Worm (Caenorhabditis elegans): ENCODE measurements around the gene K11H12.9.
A peak's percentile ranks its signal among the peaks of the same experiment; 100 is the strongest.

K11H12.9 gene

DNA sequence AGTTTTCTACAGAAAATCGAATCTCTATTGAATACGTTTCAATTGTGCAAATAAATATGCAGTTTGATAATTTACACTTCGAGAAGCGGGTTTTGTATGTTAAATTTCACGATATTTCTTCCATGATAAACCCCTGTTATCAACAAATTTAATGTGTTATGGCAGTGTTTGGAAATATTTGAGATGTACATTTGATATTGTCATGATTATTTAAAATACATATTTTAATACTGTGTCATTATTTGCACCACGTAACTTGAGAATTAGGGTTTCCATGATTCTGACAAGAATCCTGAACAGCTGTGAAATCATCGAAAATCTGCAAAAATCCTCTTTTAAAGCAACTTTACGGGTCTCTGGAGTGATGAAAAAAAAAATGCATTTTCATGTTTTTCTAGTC lies 21.0 kb downstream of the K11H12.9 start, which contains the start of gene K11H12.11:
K11H12.11 (minus strand) TSS at position 101 of the 400 bp plus-strand sequence.
- TF ChIP-seq npax-4 (tag; optimal IDR thresholded peaks at IDR 0.05): no peak
- TF ChIP-seq pqm-1 (tag; optimal IDR thresholded peaks at IDR 0.05): no peak
- TF ChIP-seq sox-2 (GFP tag; IDR thresholded peaks at IDR 0.05): no peak
- no peak for TF ChIP-seq fax-1 (tag; optimal IDR thresholded peaks at IDR 0.05)
- TF ChIP-seq hlh-15 (tag; optimal IDR thresholded peaks at IDR 0.05): no peak

DNA sequence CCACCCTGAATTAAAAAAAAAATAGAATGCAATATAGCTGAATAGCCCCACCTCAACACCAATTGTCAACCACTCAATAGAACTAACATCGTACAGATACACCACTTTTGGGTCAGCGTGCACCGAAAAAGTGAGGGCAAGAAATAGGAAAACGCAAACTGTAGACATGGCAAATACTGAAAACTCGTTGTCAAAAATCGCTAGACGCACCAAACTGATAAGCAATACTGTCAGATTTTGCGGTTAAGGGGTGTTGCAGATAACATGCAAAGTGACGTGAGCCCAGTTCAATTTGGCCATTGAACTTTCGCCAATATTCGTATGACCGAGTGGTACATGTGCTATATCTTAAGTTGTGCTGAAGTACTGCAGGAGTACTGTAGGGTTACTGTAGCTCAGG lies 23.8 kb downstream of the K11H12.9 start, which contains the start of gene K11H12.3:
K11H12.3 (minus strand) TSS at position 168 of the 400 bp plus-strand sequence.
- no peak for TF ChIP-seq tbx-2 (tag; optimal IDR thresholded peaks at IDR 0.05)
- no peak for TF ChIP-seq ahr-1 (tag; optimal IDR thresholded peaks at IDR 0.05)
- no peak for TF ChIP-seq pqm-1 (tag; optimal IDR thresholded peaks at IDR 0.05)
- no peak for TF ChIP-seq hlh-6 (tag; optimal IDR thresholded peaks at IDR 0.05)
- TF ChIP-seq lin-11 (tag; optimal IDR thresholded peaks at IDR 0.05): no peak
- TF ChIP-seq ceh-19 (GFP tag; optimal IDR thresholded peaks at IDR 0.05): no peak
- TF ChIP-seq mec-3 (tag; optimal IDR thresholded peaks at IDR 0.05; ENCODE audit: borderline replicate concordance): no peak
- no peak for TF ChIP-seq ceh-14 (tag; optimal IDR thresholded peaks at IDR 0.05)
- no peak for TF ChIP-seq elt-2 (tag; optimal IDR thresholded peaks at IDR 0.05)
- no peak for TF ChIP-seq dve-1 (tag; optimal IDR thresholded peaks at IDR 0.05)
- TF ChIP-seq ceh-2 (tag; optimal IDR thresholded peaks at IDR 0.05): no peak
- no peak for TF ChIP-seq zip-5 (tag; optimal IDR thresholded peaks at IDR 0.05)
- no peak for TF ChIP-seq pag-3 (tag; optimal IDR thresholded peaks at IDR 0.05; ENCODE audit: borderline replicate concordance)
- no peak for TF ChIP-seq ceh-45 (GFP tag; IDR thresholded peaks at IDR 0.05)
- TF ChIP-seq unc-3 (GFP tag; conservative IDR thresholded peaks at IDR 0.05): no peak
- TF ChIP-seq unc-3 (tag; optimal IDR thresholded peaks at IDR 0.05): no peak
- no peak for TF ChIP-seq elt-4 (tag; optimal IDR thresholded peaks at IDR 0.05)

- TF ChIP-seq pag-3 (tag; optimal IDR thresholded peaks at IDR 0.05; ENCODE audit: borderline replicate concordance) (no peak), unc-42 (tag; optimal IDR thresholded peaks at IDR 0.05) (no peak), ama-1 (optimal IDR thresholded peaks at IDR 0.05) (no peak), ttx-3 (tag; optimal IDR thresholded peaks at IDR 0.05) (no peak), fax-1 (tag; optimal IDR thresholded peaks at IDR 0.05) (no peak), unc-3 (GFP tag; conservative IDR thresholded peaks at IDR 0.05) (no peak), unc-3 (tag; optimal IDR thresholded peaks at IDR 0.05) (no peak), madf-2 (tag; optimal IDR thresholded peaks at IDR 0.05) (no peak), rnt-1 (tag; optimal IDR thresholded peaks at IDR 0.05) (no peak), gmeb-2 (tag; optimal IDR thresholded peaks at IDR 0.05) (no peak), ceh-9 (tag; optimal IDR thresholded peaks at IDR 0.05) (no peak), ceh-19 (GFP tag; optimal IDR thresholded peaks at IDR 0.05) (no peak), fkh-10 (GFP tag; optimal IDR thresholded peaks at IDR 0.05) (no peak), odd-2 (tag; optimal IDR thresholded peaks at IDR 0.05) (no peak), K09A11.1 (tag; optimal IDR thresholded peaks at IDR 0.05; ENCODE audit: insufficient read depth) (no peak)
These were observed 26.1 kb downstream of the K11H12.9 start, which contains the start of the genes K11H12.4 and K11H12.10 for ce11 chrIV:675471-676159. Gene K11H12.4 (minus strand): TSS chrIV:675883. Gene K11H12.10 (plus strand): TSS chrIV:676075.

DNA sequence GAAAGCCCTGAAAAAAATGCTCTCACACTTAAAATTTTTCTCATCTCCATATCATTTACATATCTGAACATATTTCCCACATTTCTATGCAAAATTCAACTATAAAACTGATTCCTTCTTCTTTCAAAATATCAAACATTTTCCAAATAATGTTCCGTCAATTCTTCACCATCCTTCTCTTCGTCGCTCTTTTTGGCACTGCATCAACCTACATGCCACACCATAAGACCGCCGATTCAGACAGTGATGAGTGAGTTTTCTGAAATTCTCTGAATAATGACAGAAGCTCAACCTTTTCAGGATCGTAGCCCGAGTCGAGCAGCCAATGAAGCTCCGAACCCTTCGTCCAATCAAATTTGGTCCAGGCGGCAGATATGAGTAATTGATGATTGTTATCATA lies 26.8 kb downstream of the K11H12.9 start, which contains the start of gene K11H12.5:
K11H12.5 (plus strand) TSS at position 301 of the 400 bp plus-strand sequence.
- TF ChIP-seq nhr-232 (tag; optimal IDR thresholded peaks at IDR 0.05) (no peak), elt-4 (tag; optimal IDR thresholded peaks at IDR 0.05) (no peak), pag-3 (tag; optimal IDR thresholded peaks at IDR 0.05; ENCODE audit: borderline replicate concordance) (no peak)

- TF ChIP-seq ceh-31 (tag; optimal IDR thresholded peaks at IDR 0.05) (peak; percentile 48), ahr-1 (tag; optimal IDR thresholded peaks at IDR 0.05) (no peak), ceh-30 (tag; optimal IDR thresholded peaks at IDR 0.05) (peak; percentile 51), tbx-2 (tag; optimal IDR thresholded peaks at IDR 0.05) (peak; percentile 66), ceh-45 (GFP tag; IDR thresholded peaks at IDR 0.05) (peak; percentile 81), ref-2 (tag; optimal IDR thresholded peaks at IDR 0.05) (peak; percentile 77), rnt-1 (tag; optimal IDR thresholded peaks at IDR 0.05) (peak; percentile 65), nfya-1 (tag; optimal IDR thresholded peaks at IDR 0.05) (peak; percentile 32), K09A11.1 (tag; optimal IDR thresholded peaks at IDR 0.05; ENCODE audit: insufficient read depth) (peak; percentile 37), ceh-2 (tag; optimal IDR thresholded peaks at IDR 0.05) (peak; percentile 44), fkh-6 (tag; optimal IDR thresholded peaks at IDR 0.05) (peak; percentile 56), Y22D7AL.16 (tag; optimal IDR thresholded peaks at IDR 0.05) (peak; percentile 72), unc-42 (tag; optimal IDR thresholded peaks at IDR 0.05) (peak; percentile 21), pros-1 (tag; optimal IDR thresholded peaks at IDR 0.05) (no peak), dmd-4 (tag; optimal IDR thresholded peaks at IDR 0.05; ENCODE audit: borderline replicate concordance) (peak; percentile 53), nhr-232 (tag; optimal IDR thresholded peaks at IDR 0.05) (peak; percentile 68), madf-2 (tag; optimal IDR thresholded peaks at IDR 0.05) (peak; percentile 69), fax-1 (tag; optimal IDR thresholded peaks at IDR 0.05) (peak; percentile 63), pax-1 (tag; optimal IDR thresholded peaks at IDR 0.05) (no peak), pag-3 (tag; optimal IDR thresholded peaks at IDR 0.05; ENCODE audit: borderline replicate concordance) (peak; percentile 28)
These were observed 33.4 kb downstream of the K11H12.9 start for ce11 chrIV:682726-683340.
